Worm (Caenorhabditis elegans) whole organism, L3 larva: ENCODE results near the gene col-153.

ENCODE experiments used
- R02D3.7 ChIP-seq: fragments of 150-350 bp; optimal IDR thresholded peaks from 2 replicates; lab custom pipeline; 2014; ENCODE audit warnings: missing biosample characterization, missing genetic modification characterization
- ZK546.5 ChIP-seq: sonication (generic microtip); optimal IDR thresholded peaks from 2 replicates; lab custom pipeline; 2017; ENCODE audit warnings: missing biosample characterization, missing genetic modification characterization
- ama-1 ChIP-seq: fragments of 150-350 bp; optimal IDR thresholded peaks from 2 replicates; lab custom pipeline; 2018
- ceh-82 ChIP-seq: fragments of 150-350 bp; optimal IDR thresholded peaks from 2 replicates; lab custom pipeline; 2014; ENCODE audit warnings: missing biosample characterization, missing genetic modification characterization
- daf-12 ChIP-seq: fragments of 150-350 bp; optimal IDR thresholded peaks from 2 replicates; lab custom pipeline; 2014; ENCODE audit warnings: missing biosample characterization, missing genetic modification reagents, missing genetic modification characterization
- egl-27 ChIP-seq: sonication (generic microtip); optimal IDR thresholded peaks from 4 replicates; lab custom pipeline; 2017; ENCODE audit warnings: missing biosample characterization, missing genetic modification reagents, missing genetic modification characterization
- egl-5 ChIP-seq: fragments of 150-350 bp; optimal IDR thresholded peaks from 2 replicates; lab custom pipeline; 2017; ENCODE audit warnings: missing biosample characterization, missing genetic modification reagents, missing genetic modification characterization, inconsistent platforms
- elt-2 ChIP-seq: sonication (generic microtip); optimal IDR thresholded peaks from 2 replicates; lab custom pipeline; 2016; ENCODE audit warnings: missing genetic modification reagents, mild to moderate bottlenecking, missing genetic modification characterization, missing compliant biosample characterization
- elt-3 ChIP-seq, 3 experiments: fragments of 150-350 bp in 1 of 3; sonication (generic microtip) in 2 of 3; optimal IDR thresholded peaks; 2 replicates in 2 of 3; 4 replicates in 1 of 3; lab custom pipeline; 2014 to 2017; ENCODE audit warnings: missing biosample characterization in 3 of 3, missing genetic modification characterization in 3 of 3
- eor-1 ChIP-seq, 2 experiments: fragments of 150-350 bp; optimal IDR thresholded peaks; 2 replicates each; lab custom pipeline; 2014 to 2018; ENCODE audit warnings: missing biosample characterization in 2 of 2, missing genetic modification characterization in 2 of 2
- fkh-10 ChIP-seq: sonication (generic microtip); optimal IDR thresholded peaks from 2 replicates; lab custom pipeline; 2017; ENCODE audit warnings: missing biosample characterization, missing genetic modification reagents, missing genetic modification characterization
- fkh-2 ChIP-seq: fragments of 150-350 bp; optimal IDR thresholded peaks from 2 replicates; lab custom pipeline; 2014; ENCODE audit warnings: missing biosample characterization, missing genetic modification reagents, missing genetic modification characterization
- fos-1 ChIP-seq: fragments of 150-350 bp; optimal IDR thresholded peaks from 2 replicates; lab custom pipeline; 2014; ENCODE audit warnings: missing biosample characterization, missing genetic modification characterization
- hmg-11 ChIP-seq: sonication (generic microtip); optimal IDR thresholded peaks from 2 replicates; lab custom pipeline; 2016; ENCODE audit warnings: missing genetic modification characterization, missing compliant biosample characterization
- jun-1 ChIP-seq: fragments of 150-350 bp; optimal IDR thresholded peaks from 2 replicates; lab custom pipeline; 2014; ENCODE audit warnings: missing biosample characterization, missing genetic modification reagents, missing genetic modification characterization
- lin-15B ChIP-seq: fragments of 150-350 bp; optimal IDR thresholded peaks from 2 replicates; lab custom pipeline; 2014; ENCODE audit warnings: missing biosample characterization, missing genetic modification characterization
- lin-39 ChIP-seq: fragments of 150-350 bp; optimal IDR thresholded peaks from 2 replicates; lab custom pipeline; 2018; ENCODE audit warnings: missing biosample characterization, missing genetic modification reagents, missing genetic modification characterization
- lsy-12 ChIP-seq: sonication (generic microtip); optimal IDR thresholded peaks from 2 replicates; lab custom pipeline; 2016; ENCODE audit warnings: mild to moderate bottlenecking, missing genetic modification characterization, missing compliant biosample characterization
- mdl-1 ChIP-seq: fragments of 150-350 bp; optimal IDR thresholded peaks from 2 replicates; lab custom pipeline; 2014; ENCODE audit warnings: missing biosample characterization, missing genetic modification characterization
- nfya-1 ChIP-seq: sonication (generic microtip); optimal IDR thresholded peaks from 2 replicates; lab custom pipeline; 2017; ENCODE audit warnings: missing genetic modification characterization, mild to moderate bottlenecking, missing compliant biosample characterization, antibody characterized with exemption, moderate library complexity; ENCODE audit not compliant: insufficient read depth
- nhr-11 ChIP-seq: fragments of 150-350 bp; optimal IDR thresholded peaks from 2 replicates; lab custom pipeline; 2014; ENCODE audit warnings: missing biosample characterization, missing genetic modification characterization
- nhr-12 ChIP-seq: fragments of 150-350 bp; optimal IDR thresholded peaks from 2 replicates; lab custom pipeline; 2014; ENCODE audit warnings: missing biosample characterization, missing genetic modification characterization
- nhr-23 ChIP-seq: fragments of 150-350 bp; optimal IDR thresholded peaks from 2 replicates; lab custom pipeline; 2014; ENCODE audit warnings: missing biosample characterization, missing genetic modification reagents, missing genetic modification characterization
- nhr-237 ChIP-seq: fragments of 150-350 bp; optimal IDR thresholded peaks from 2 replicates; lab custom pipeline; 2014; ENCODE audit warnings: missing biosample characterization, missing genetic modification characterization
- nhr-25 ChIP-seq: sonication (generic microtip); optimal IDR thresholded peaks from 2 replicates; lab custom pipeline; 2017; ENCODE audit warnings: missing biosample characterization, missing genetic modification characterization
- nhr-28 ChIP-seq: fragments of 150-350 bp; optimal IDR thresholded peaks from 2 replicates; lab custom pipeline; 2014; ENCODE audit warnings: missing biosample characterization, missing genetic modification characterization
- nhr-43 ChIP-seq: sonication (generic microtip); optimal IDR thresholded peaks from 2 replicates; lab custom pipeline; 2016; ENCODE audit warnings: mild to moderate bottlenecking, missing genetic modification characterization, missing compliant biosample characterization; ENCODE audit not compliant: poor library complexity, severe bottlenecking
- nhr-76 ChIP-seq: fragments of 150-350 bp; sonication (generic microtip); optimal IDR thresholded peaks from 5 replicates; lab custom pipeline; 2014; ENCODE audit warnings: missing biosample characterization, missing genetic modification characterization
- pha-4 ChIP-seq: fragments of 150-350 bp; optimal IDR thresholded peaks from 2 replicates; lab custom pipeline; 2014; ENCODE audit warnings: missing biosample characterization, missing genetic modification reagents, missing genetic modification characterization
- sea-2 ChIP-seq: fragments of 150-350 bp; sonication (generic microtip); optimal IDR thresholded peaks from 4 replicates; lab custom pipeline; 2014; ENCODE audit warnings: missing biosample characterization, missing genetic modification reagents, missing genetic modification characterization
- skn-1 ChIP-seq: fragments of 150-350 bp; optimal IDR thresholded peaks from 2 replicates; lab custom pipeline; 2014; ENCODE audit warnings: missing biosample characterization, missing genetic modification characterization
- snpc-4 ChIP-seq: fragments of 150-350 bp; optimal IDR thresholded peaks from 2 replicates; lab custom pipeline; 2014; ENCODE audit warnings: missing biosample characterization, missing genetic modification characterization
- tbx-2 ChIP-seq: sonication (generic microtip); optimal IDR thresholded peaks from 2 replicates; lab custom pipeline; 2016; ENCODE audit warnings: mild to moderate bottlenecking, missing genetic modification characterization, missing compliant biosample characterization
- unc-62 ChIP-seq: fragments of 150-350 bp; sonication (generic microtip); optimal IDR thresholded peaks from 4 replicates; lab custom pipeline; 2014; ENCODE audit warnings: missing biosample characterization, missing genetic modification reagents, missing genetic modification characterization
- zag-1 ChIP-seq: fragments of 150-350 bp; optimal IDR thresholded peaks from 2 replicates; lab custom pipeline; 2014; ENCODE audit warnings: missing biosample characterization, missing genetic modification characterization
- ztf-11 ChIP-seq: fragments of 150-350 bp; optimal IDR thresholded peaks from 2 replicates; lab custom pipeline; 2014; ENCODE audit warnings: missing biosample characterization, missing genetic modification characterization
- ztf-4 ChIP-seq: fragments of 150-350 bp; optimal IDR thresholded peaks from 2 replicates; lab custom pipeline; 2014; ENCODE audit warnings: missing biosample characterization, missing genetic modification characterization

The col-153 gene

ce11 chrV:10947930-10948329 lies 1.7 kb upstream of the col-153 start, which contains the start of gene F17C11.2:
F17C11.2 (plus strand) TSS chrV:10948230.
- TF ChIP-seq R02D3.7 (no peak), nhr-76 (tag; lab: Kevin White, UChicago) (no peak), ZK546.5 (tag; lab: Kevin White, UChicago) (no peak), sea-2 (GFP tag; lab: Kevin White, UChicago) (no peak), nhr-43 (tag; lab: Kevin White, UChicago) (no peak), nhr-28 (no peak), ztf-4 (tag; lab: Kevin White, UChicago) (no peak), skn-1 (tag; lab: Kevin White, UChicago) (no peak), eor-1 (tag; optimal IDR thresholded peaks at IDR 0.05; lab: Kevin White, UChicago) (no peak), unc-62 (GFP tag; lab: Kevin White, UChicago) (no peak), fkh-2 (tag; lab: Kevin White, UChicago) (no peak), fos-1 (tag; lab: Kevin White, UChicago) (no peak), mdl-1 (tag; lab: Kevin White, UChicago) (no peak), nfya-1 (tag; lab: Kevin White, UChicago) (no peak)

- TF ChIP-seq nhr-11 (tag; lab: Kevin White, UChicago) (peak; percentile 47), nhr-28 (no peak), zag-1 (tag; lab: Kevin White, UChicago) (no peak), egl-5 (tag; lab: Kevin White, UChicago) (peak; percentile 81), ama-1 (lab: Kevin White, UChicago) (peak; percentile 46), daf-12 (tag; lab: Kevin White, UChicago) (no peak), lsy-12 (tag; lab: Kevin White, UChicago) (peak; percentile 43), ztf-11 (no peak), nhr-23 (peak; percentile 57), ceh-82 (tag; lab: Kevin White, UChicago) (no peak), nhr-237 (no peak), elt-2 (tag; lab: Kevin White, UChicago) (peak; percentile 83), unc-62 (GFP tag; lab: Kevin White, UChicago) (peak; percentile 53), nhr-12 (tag; lab: Kevin White, UChicago) (no peak), pha-4 (tag; lab: Kevin White, UChicago) (peak; percentile 43), ztf-4 (tag; lab: Kevin White, UChicago) (no peak), nhr-25 (tag; lab: Kevin White, UChicago) (peak; percentile 87), fkh-2 (tag; lab: Kevin White, UChicago) (no peak), nhr-43 (tag; lab: Kevin White, UChicago) (peak; percentile 88), lin-15B (tag; lab: Kevin White, UChicago) (peak; percentile 1), fkh-10 (GFP tag; lab: Kevin White, UChicago) (peak; percentile 9), nhr-76 (tag; lab: Kevin White, UChicago) (no peak), eor-1 (tag; optimal IDR thresholded peaks at IDR 0.05; lab: Kevin White, UChicago) (no peak), jun-1 (tag; lab: Kevin White, UChicago) (peak; percentile 80), fos-1 (tag; lab: Kevin White, UChicago) (peak; percentile 14), elt-3 (tag; optimal IDR thresholded peaks at IDR 0.05; lab: Kevin White, UChicago) (no peak), snpc-4 (tag; lab: Kevin White, UChicago) (peak; percentile 51), skn-1 (tag; lab: Kevin White, UChicago) (no peak), nfya-1 (tag; lab: Kevin White, UChicago) (peak; percentile 75), lin-39 (tag; lab: Kevin White, UChicago) (peak; percentile 0), tbx-2 (peak; percentile 28), egl-27 (no peak), hmg-11 (tag; lab: Kevin White, UChicago) (peak; percentile 74)
Observed at ce11 chrV:10951655-10952278, 2.2 kb downstream of the col-153 start, which contains the start of gene F17C11.4. F17C11.4 (plus strand) TSS chrV:10951860.
